Fruit fly (Drosophila melanogaster) whole organism, embryonic: ENCODE measurements around the gene Dlg5.

Experiments used
- CG10654 ChIP-seq: fragments of 200-800 bp; sonication (Bioruptor generic); optimal IDR thresholded peaks from 2 replicates; lab custom pipeline; 2016; ENCODE audit warnings: missing biosample characterization, missing genetic modification characterization
- CG10959 ChIP-seq: fragments of 200-800 bp; sonication (Bioruptor generic); IDR thresholded peaks from 2 replicates; pipeline ENCODE4 v1.3.6; 2022; ENCODE audit warnings: missing biosample characterization, missing genetic modification characterization
- CG11504 ChIP-seq: fragments of 200-800 bp; sonication (Bioruptor generic); optimal IDR thresholded peaks from 3 replicates; lab custom pipeline; 2019; ENCODE audit warnings: missing biosample characterization, mild to moderate bottlenecking, missing genetic modification characterization, moderate library complexity
- CG12391 ChIP-seq: fragments of 200-800 bp; sonication (Bioruptor generic); optimal IDR thresholded peaks from 3 replicates; lab custom pipeline; 2018; ENCODE audit warnings: missing biosample characterization, mild to moderate bottlenecking, missing genetic modification characterization, moderate library complexity
- CG13624 ChIP-seq: fragments of 200-800 bp; sonication (Bioruptor generic); optimal IDR thresholded peaks from 2 replicates; lab custom pipeline; 2016; ENCODE audit warnings: missing biosample characterization, missing genetic modification characterization
- CG13894 ChIP-seq: fragments of 200-800 bp; sonication (Bioruptor generic); optimal IDR thresholded peaks from 3 replicates; lab custom pipeline; 2018; ENCODE audit warnings: missing biosample characterization, mild to moderate bottlenecking, missing genetic modification characterization, moderate library complexity
- CG14710 ChIP-seq: fragments of 200-800 bp; sonication (Bioruptor generic); optimal IDR thresholded peaks from 3 replicates; lab custom pipeline; 2019; ENCODE audit warnings: missing biosample characterization, mild to moderate bottlenecking, missing genetic modification characterization, moderate library complexity
- CG14860 ChIP-seq: fragments of 200-800 bp; sonication (Bioruptor generic); IDR thresholded peaks from 3 replicates; pipeline ENCODE4 v1.3.6; 2022; ENCODE audit warnings: missing biosample characterization, missing genetic modification characterization; ENCODE audit not compliant: partially characterized antibody
- CG17359 ChIP-seq: fragments of 200-800 bp; sonication (Bioruptor generic); optimal IDR thresholded peaks from 3 replicates; lab custom pipeline; 2018; ENCODE audit warnings: missing biosample characterization, mild to moderate bottlenecking, missing genetic modification characterization, moderate library complexity
- CG18599 ChIP-seq: fragments of 200-800 bp; sonication (Bioruptor generic); optimal IDR thresholded peaks from 3 replicates; lab custom pipeline; 2017; ENCODE audit warnings: missing biosample characterization, missing genetic modification characterization, mild to moderate bottlenecking, moderate library complexity, missing genetic modification reagents
- CG30020 ChIP-seq: fragments of 200-800 bp; optimal IDR thresholded peaks from 2 replicates; lab custom pipeline; 2019; ENCODE audit warnings: missing biosample characterization, mild to moderate bottlenecking, missing genetic modification characterization, moderate library complexity
- CG32532 ChIP-seq: fragments of 200-800 bp; sonication (Bioruptor generic); IDR thresholded peaks from 2 replicates; pipeline ENCODE4 v1.3.6; 2022; ENCODE audit warnings: missing biosample characterization, missing genetic modification characterization
- CG34376 ChIP-seq: fragments of 200-800 bp; sonication (Bioruptor generic); optimal IDR thresholded peaks from 2 replicates; lab custom pipeline; 2018; ENCODE audit warnings: missing biosample characterization, mild to moderate bottlenecking, missing genetic modification characterization
- CG43689 ChIP-seq: fragments of 200-800 bp; sonication (Bioruptor generic); IDR thresholded peaks from 2 replicates; pipeline ENCODE4 v1.3.6; 2022; ENCODE audit warnings: missing biosample characterization, missing genetic modification characterization
- CG4424 ChIP-seq: fragments of 200-800 bp; sonication (Bioruptor generic); optimal IDR thresholded peaks from 3 replicates; lab custom pipeline; 2016; ENCODE audit warnings: missing biosample characterization, missing genetic modification characterization
- CG4730 ChIP-seq: fragments of 200-800 bp; sonication (Bioruptor generic); IDR thresholded peaks from 2 replicates; pipeline ENCODE4 v1.3.6; 2022; ENCODE audit warnings: missing biosample characterization, missing genetic modification characterization
- CG9932 ChIP-seq: fragments of 200-800 bp; sonication (Bioruptor generic); IDR thresholded peaks from 2 replicates; pipeline ENCODE4 v1.3.6; 2022; ENCODE audit warnings: missing biosample characterization, missing genetic modification characterization
- E2f1 ChIP-seq: fragments of 200-800 bp; sonication (Bioruptor generic); IDR thresholded peaks from 2 replicates; pipeline ENCODE4 v1.3.6; 2022; ENCODE audit warnings: missing biosample characterization, missing genetic modification characterization
- Gsc ChIP-seq: fragments of 200-800 bp; sonication (Bioruptor generic); IDR thresholded peaks from 2 replicates; pipeline ENCODE4 v1.3.6; 2022; ENCODE audit warnings: missing biosample characterization, missing genetic modification characterization
- H15 ChIP-seq: fragments of 200-800 bp; sonication (Bioruptor generic); IDR thresholded peaks from 3 replicates; pipeline ENCODE4 v1.3.6; 2022; ENCODE audit warnings: missing biosample characterization, missing genetic modification characterization
- HHEX ChIP-seq: fragments of 200-800 bp; sonication (Bioruptor generic); optimal IDR thresholded peaks from 3 replicates; lab custom pipeline; 2017; ENCODE audit warnings: missing biosample characterization, mild to moderate bottlenecking, missing genetic modification characterization, missing genetic modification reagents
- HLH3B ChIP-seq: fragments of 200-800 bp; sonication (Bioruptor generic); IDR thresholded peaks from 2 replicates; pipeline ENCODE4 v1.3.6; 2022; ENCODE audit warnings: missing biosample characterization, missing genetic modification characterization
- MBD-R2 ChIP-seq: fragments of 200-800 bp; sonication (Bioruptor generic); IDR thresholded peaks from 2 replicates; pipeline ENCODE4 v1.3.6; 2022; ENCODE audit warnings: missing biosample characterization, missing genetic modification characterization
- NFAT ChIP-seq: fragments of 200-800 bp; sonication (Bioruptor generic); IDR thresholded peaks from 2 replicates; pipeline ENCODE4 v1.3.6; 2022; ENCODE audit warnings: missing biosample characterization, missing genetic modification characterization
- Oli ChIP-seq: fragments of 200-800 bp; sonication (Bioruptor generic); optimal IDR thresholded peaks from 2 replicates; lab custom pipeline; 2018; ENCODE audit warnings: missing biosample characterization, mild to moderate bottlenecking, missing genetic modification characterization, moderate library complexity
- Six4 ChIP-seq: fragments of 200-800 bp; sonication (Bioruptor generic); optimal IDR thresholded peaks from 2 replicates; lab custom pipeline; 2016; ENCODE audit warnings: missing biosample characterization, missing genetic modification characterization
- Sox100B ChIP-seq: fragments of 200-800 bp; sonication (Bioruptor generic); optimal IDR thresholded peaks from 3 replicates; lab custom pipeline; 2018; ENCODE audit warnings: missing biosample characterization, mild to moderate bottlenecking, missing genetic modification characterization
- Stat92E ChIP-seq, 3 experiments: fragments of >200 bp in 2 of 3; fragments of 200-800 bp in 1 of 3; sonication (Bioruptor generic) in 1 of 3; optimal IDR thresholded peaks; 2 replicates each; lab custom pipeline; 2017 to 2019; ENCODE audit warnings: missing biosample characterization in 3 of 3, missing genetic modification characterization in 3 of 3, mild to moderate bottlenecking in 1 of 3, moderate library complexity in 1 of 3
- al ChIP-seq: fragments of 200-800 bp; sonication (Bioruptor generic); IDR thresholded peaks from 2 replicates; pipeline ENCODE4 v1.3.6; 2022; ENCODE audit warnings: missing biosample characterization, missing genetic modification characterization
- bsh ChIP-seq, 2 experiments: fragments of 200-800 bp; sonication (Bioruptor generic); optimal IDR thresholded peaks; 2 replicates each; lab custom pipeline; 2017 to 2018; ENCODE audit warnings: mild to moderate bottlenecking in 2 of 2, missing biosample characterization in 2 of 2, missing genetic modification characterization in 2 of 2, moderate library complexity in 1 of 2
- cas ChIP-seq: fragments of 200-800 bp; sonication (Bioruptor generic); IDR thresholded peaks from 2 replicates; pipeline ENCODE4 v1.3.6; 2022; ENCODE audit warnings: missing biosample characterization, missing genetic modification characterization
- crol ChIP-seq: fragments of 200-800 bp; sonication (Bioruptor generic); IDR thresholded peaks from 2 replicates; pipeline ENCODE4 v1.3.6; 2022; ENCODE audit warnings: missing biosample characterization, missing genetic modification characterization
- dimm ChIP-seq: fragments of 200-800 bp; sonication (Bioruptor generic); IDR thresholded peaks from 2 replicates; pipeline ENCODE4 v1.3.6; 2022; ENCODE audit warnings: missing biosample characterization, missing genetic modification characterization
- emc ChIP-seq: fragments of 200-800 bp; sonication (Bioruptor generic); optimal IDR thresholded peaks from 2 replicates; lab custom pipeline; 2016; ENCODE audit warnings: missing biosample characterization, missing genetic modification characterization
- esg ChIP-seq: fragments of 200-800 bp; sonication (Bioruptor generic); conservative IDR thresholded peaks from 2 replicates; pipeline ENCODE4 v1.3.6; 2022; ENCODE audit warnings: missing biosample characterization, missing genetic modification characterization
- ewg ChIP-seq: fragments of 200-800 bp; sonication (Bioruptor generic); optimal IDR thresholded peaks from 3 replicates; lab custom pipeline; 2017; ENCODE audit warnings: mild to moderate bottlenecking, missing biosample characterization, missing genetic modification reagents, missing genetic modification characterization
- fd3F ChIP-seq: fragments of 200-800 bp; sonication (Bioruptor generic); optimal IDR thresholded peaks from 2 replicates; lab custom pipeline; 2018; ENCODE audit warnings: missing biosample characterization, mild to moderate bottlenecking, missing genetic modification characterization, moderate library complexity
- ftz-f1 ChIP-seq: fragments of 200-800 bp; sonication (Bioruptor generic); optimal IDR thresholded peaks from 2 replicates; lab custom pipeline; 2016; ENCODE audit warnings: missing biosample characterization, missing genetic modification characterization
- fu2 ChIP-seq: fragments of 200-800 bp; sonication (Bioruptor generic); optimal IDR thresholded peaks from 2 replicates; lab custom pipeline; 2016; ENCODE audit warnings: missing biosample characterization, missing genetic modification characterization
- gcm2 ChIP-seq: fragments of 200-800 bp; sonication (Bioruptor generic); optimal IDR thresholded peaks from 2 replicates; lab custom pipeline; 2016; ENCODE audit warnings: missing biosample characterization, missing genetic modification characterization
- gsb-n ChIP-seq: fragments of 200-800 bp; sonication (Bioruptor generic); optimal IDR thresholded peaks from 3 replicates; lab custom pipeline; 2018; ENCODE audit warnings: missing biosample characterization, mild to moderate bottlenecking, missing genetic modification characterization
- h ChIP-seq: fragments of >200 bp; optimal IDR thresholded peaks from 2 replicates; lab custom pipeline; 2017
- hb ChIP-seq: fragments of 200-800 bp; sonication (Bioruptor generic); IDR thresholded peaks from 3 replicates; pipeline ENCODE4 v1.3.6; 2022; ENCODE audit warnings: missing biosample characterization, missing genetic modification characterization; ENCODE audit not compliant: partially characterized antibody
- jigr1 ChIP-seq: fragments of 200-800 bp; sonication (Bioruptor generic); IDR thresholded peaks from 3 replicates; pipeline ENCODE4 v1.3.6; 2022; ENCODE audit warnings: missing biosample characterization, missing genetic modification characterization
- luna ChIP-seq: fragments of 200-800 bp; sonication (Bioruptor generic); optimal IDR thresholded peaks from 2 replicates; lab custom pipeline; 2016; ENCODE audit warnings: missing biosample characterization, missing genetic modification characterization
- phol ChIP-seq: fragments of 200-800 bp; sonication (Bioruptor generic); optimal IDR thresholded peaks from 3 replicates; lab custom pipeline; 2018; ENCODE audit warnings: missing biosample characterization, mild to moderate bottlenecking, missing genetic modification characterization, moderate library complexity
- psq ChIP-seq: fragments of 200-800 bp; sonication (Bioruptor generic); optimal IDR thresholded peaks from 2 replicates; lab custom pipeline; 2017; ENCODE audit warnings: missing biosample characterization, missing genetic modification characterization
- schlank ChIP-seq: fragments of 200-800 bp; sonication (Bioruptor generic); optimal IDR thresholded peaks from 2 replicates; lab custom pipeline; 2018; ENCODE audit warnings: missing biosample characterization, mild to moderate bottlenecking, missing genetic modification characterization
- sima ChIP-seq: fragments of 200-800 bp; sonication (Bioruptor generic); optimal IDR thresholded peaks from 2 replicates; lab custom pipeline; 2016; ENCODE audit warnings: missing biosample characterization, missing genetic modification characterization
- sisA ChIP-seq: fragments of 200-800 bp; sonication (Bioruptor generic); IDR thresholded peaks from 2 replicates; pipeline ENCODE4 v1.3.6; 2022; ENCODE audit warnings: missing biosample characterization, missing genetic modification characterization
- sug ChIP-seq: fragments of 200-800 bp; optimal IDR thresholded peaks from 2 replicates; lab custom pipeline; 2019; ENCODE audit warnings: missing biosample characterization, mild to moderate bottlenecking, missing genetic modification characterization, moderate library complexity
- zf30C ChIP-seq: fragments of 200-800 bp; sonication (Bioruptor generic); optimal IDR thresholded peaks from 3 replicates; lab custom pipeline; 2018; ENCODE audit warnings: missing biosample characterization, mild to moderate bottlenecking, missing genetic modification characterization

The Dlg5 gene

DNA sequence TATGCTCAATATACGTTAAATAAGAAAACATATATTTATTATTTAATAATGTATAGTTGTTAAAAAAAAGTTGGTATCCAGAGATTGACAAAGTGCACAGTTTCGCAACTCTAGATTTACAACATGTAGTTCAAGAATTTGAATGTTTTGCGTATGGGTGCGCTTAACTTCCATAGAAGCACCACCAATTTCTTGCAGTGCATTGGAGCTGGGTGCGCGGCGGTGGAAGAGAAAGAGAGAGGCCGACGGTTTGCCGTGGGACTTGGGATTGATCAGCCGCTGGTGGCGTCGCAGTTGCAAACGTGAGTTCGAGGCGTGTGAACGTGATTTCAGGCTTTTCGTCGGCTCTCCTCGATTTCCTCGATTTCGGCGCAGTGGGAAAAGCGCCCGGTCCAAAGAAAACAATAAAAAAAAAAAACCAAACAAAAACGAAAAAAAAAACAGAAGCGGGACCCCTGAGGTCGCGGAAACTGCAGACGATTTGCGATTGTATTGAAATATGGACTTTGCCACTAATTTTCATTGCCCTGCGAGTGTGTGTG is 15.4 kb downstream of the Dlg5 start, which contains the start of gene spz4 (continued):
- peak; percentile 42 for TF ChIP-seq CG11504 (tag; lab: Kevin White, UChicago)
- TF ChIP-seq CG30020 (tag; lab: Kevin White, UChicago) = no peak
- no peak for TF ChIP-seq E2f1 (GFP tag; lab: Robert Waterston, UW)
- no peak for TF ChIP-seq CG32532 (GFP tag; lab: Robert Waterston, UW)
- TF ChIP-seq fu2 = no peak
- no peak for TF ChIP-seq HHEX (GFP tag; lab: Kevin White, UChicago)
- no peak for TF ChIP-seq CG18599 (GFP tag; lab: Kevin White, UChicago)
- no peak for TF ChIP-seq CG14860 (GFP tag; lab: Robert Waterston, UW)
- no peak for TF ChIP-seq CG4730 (GFP tag; lab: Robert Waterston, UW)
- 0 out of 2 replicates have a peak, but pooled peaks have one; percentile 8 for TF ChIP-seq NFAT (GFP tag; lab: Robert Waterston, UW)
- no peak for TF ChIP-seq phol (tag; lab: Kevin White, UChicago)
- no peak for TF ChIP-seq CG4424 (GFP tag; lab: Kevin White, UChicago)
- peak; percentile 10 for TF ChIP-seq Oli (tag; lab: Kevin White, UChicago)
- TF ChIP-seq CG10654 = no peak
- TF ChIP-seq sima (GFP tag; lab: Kevin White, UChicago) = no peak
- no peak for TF ChIP-seq CG12391
- peak; percentile 7; the same call in 1 of the 2 replicates for TF ChIP-seq al (GFP tag; lab: Robert Waterston, UW)
- TF ChIP-seq luna (GFP tag; lab: Kevin White, UChicago) = no peak
- no peak for TF ChIP-seq Gsc (GFP tag; lab: Robert Waterston, UW)
- no peak for TF ChIP-seq CG17359 (tag; lab: Kevin White, UChicago)
- TF ChIP-seq esg (GFP tag; lab: Robert Waterston, UW) = no peak
- TF ChIP-seq jigr1 (GFP tag; lab: Robert Waterston, UW) = no peak
- TF ChIP-seq ewg (GFP tag; lab: Kevin White, UChicago) = no peak
- no peak for TF ChIP-seq emc
- no peak for TF ChIP-seq bsh (GFP tag; optimal IDR thresholded peaks at IDR 0.05; lab: Kevin White, UChicago)
- no peak for TF ChIP-seq Stat92E (GFP tag; optimal IDR thresholded peaks at IDR 0.05; lab: Kevin White, UChicago)
- TF ChIP-seq sisA (GFP tag; lab: Robert Waterston, UW) = peak; percentile 29; the same call in 1 of the 2 replicates
- TF ChIP-seq Sox100B (GFP tag; lab: Kevin White, UChicago) = peak; percentile 24
- TF ChIP-seq CG13894 (tag; lab: Kevin White, UChicago) = no peak
- TF ChIP-seq gcm2 (GFP tag; lab: Kevin White, UChicago) = no peak
- no peak for TF ChIP-seq CG14710 (tag; lab: Kevin White, UChicago)
- TF ChIP-seq Six4 (GFP tag; lab: Kevin White, UChicago) = no peak
- no peak for TF ChIP-seq crol (GFP tag; lab: Robert Waterston, UW)
- TF ChIP-seq cas (GFP tag; lab: Robert Waterston, UW) = no peak
- no peak for TF ChIP-seq zf30C
- TF ChIP-seq schlank (tag; lab: Kevin White, UChicago) = no peak
- no peak for TF ChIP-seq psq (GFP tag; lab: Kevin White, UChicago)
- no peak for TF ChIP-seq CG9932 (GFP tag; lab: Robert Waterston, UW)
- no peak for TF ChIP-seq MBD-R2 (GFP tag; lab: Robert Waterston, UW)
- TF ChIP-seq CG13624 = no peak
- no peak for TF ChIP-seq HLH3B (GFP tag; lab: Robert Waterston, UW)
- no peak for TF ChIP-seq CG10959 (GFP tag; lab: Robert Waterston, UW)
- no peak for TF ChIP-seq hb (GFP tag; lab: Robert Waterston, UW)
- TF ChIP-seq h = no peak
- no peak for TF ChIP-seq dimm (GFP tag; lab: Robert Waterston, UW)
- 0 out of 3 replicates have a peak, but pooled peaks have one; percentile 16 for TF ChIP-seq H15
- no peak for TF ChIP-seq CG43689 (GFP tag; lab: Robert Waterston, UW)
- TF ChIP-seq fd3F (GFP tag; lab: Kevin White, UChicago) = no peak
- TF ChIP-seq ftz-f1 (GFP tag; lab: Kevin White, UChicago) = no peak
- TF ChIP-seq sug (tag; lab: Kevin White, UChicago) = no peak
- TF ChIP-seq CG34376 (GFP tag; lab: Kevin White, UChicago) = no peak
- TF ChIP-seq gsb-n (tag; lab: Kevin White, UChicago) = no peak
